Fruit fly (Drosophila melanogaster): ENCODE results near the gene CG42637.

Gene CG42637

dm6 chr3L:19801105-19801504 lies 7.7 kb upstream of the CG42637 start, which contains the start of gene CG14102 (continued):
- TF ChIP-seq hbn (GFP tag; IDR thresholded peaks at IDR 0.05; ENCODE audit: partially characterized antibody) = peak; percentile 70
- 0 out of 3 replicates have a peak, but pooled peaks have one; percentile 21 for TF ChIP-seq CG7963 (GFP tag; IDR thresholded peaks at IDR 0.05; ENCODE audit: partially characterized antibody)
- TF ChIP-seq CG13424 (tag; optimal IDR thresholded peaks at IDR 0.05) = no peak
- TF ChIP-seq Sin3A (optimal IDR thresholded peaks at IDR 0.05) = no peak
- TF ChIP-seq Gug (GFP tag; IDR thresholded peaks at IDR 0.05) = no peak
- peak; percentile 27; the same call in 1 of the 2 replicates for TF ChIP-seq bbx (GFP tag; IDR thresholded peaks at IDR 0.05; ENCODE audit: partially characterized antibody)
- peak; percentile 62 for TF ChIP-seq Doc3 (GFP tag; IDR thresholded peaks at IDR 0.05; ENCODE audit: partially characterized antibody)
- TF ChIP-seq Ets65A (GFP tag) = peak; percentile 21
- TF ChIP-seq Hmr (GFP tag; optimal IDR thresholded peaks at IDR 0.05) = no peak
- no peak for TF ChIP-seq CG11247 (GFP tag; IDR thresholded peaks at IDR 0.05)
- TF ChIP-seq tx (GFP tag; optimal IDR thresholded peaks at IDR 0.05) = no peak
- no peak for TF ChIP-seq ERR (GFP tag; optimal IDR thresholded peaks at IDR 0.05)
- peak; percentile 66 for TF ChIP-seq MBD-R2 (GFP tag; IDR thresholded peaks at IDR 0.05)
- peak; percentile 41; the same call in 1 of the 3 replicates for TF ChIP-seq zen2 (GFP tag; IDR thresholded peaks at IDR 0.05; ENCODE audit: partially characterized antibody)
- peak; percentile 56 for TF ChIP-seq Dref (GFP tag; IDR thresholded peaks at IDR 0.05)
- TF ChIP-seq Abd-B (GFP tag; optimal IDR thresholded peaks at IDR 0.05) = no peak
- TF ChIP-seq D19B (GFP tag; optimal IDR thresholded peaks at IDR 0.05) = no peak
- TF ChIP-seq CG13287 (GFP tag; IDR thresholded peaks at IDR 0.05; ENCODE audit: partially characterized antibody) = peak; percentile 59

dm6 chr3L:19798978-19799377 lies 5.6 kb upstream of the CG42637 start, which contains the start of gene Ir76a:
Ir76a (plus strand) TSS chr3L:19799278.
- TF ChIP-seq CG12071 (GFP tag; optimal IDR thresholded peaks at IDR 0.05) = no peak
- no peak for TF ChIP-seq fd102C (GFP tag; optimal IDR thresholded peaks at IDR 0.05)
- TF ChIP-seq luna (GFP tag; optimal IDR thresholded peaks at IDR 0.05) = no peak
- TF ChIP-seq CG14014 (GFP tag; IDR thresholded peaks at IDR 0.05) = no peak
- no peak for TF ChIP-seq sima (GFP tag; optimal IDR thresholded peaks at IDR 0.05)
- no peak for TF ChIP-seq bcd (GFP tag; optimal IDR thresholded peaks at IDR 0.05)
- TF ChIP-seq Scr (GFP tag; IDR thresholded peaks at IDR 0.05; ENCODE audit: partially characterized antibody) = no peak
- no peak for TF ChIP-seq Ets97D (GFP tag; optimal IDR thresholded peaks at IDR 0.05)

dm6 chr3L:19794203-19794802 lies 934 bp upstream of the CG42637 start:
- peak; percentile 90 for TF ChIP-seq CG13296 (GFP tag; optimal IDR thresholded peaks at IDR 0.05)
- peak; percentile 66 for TF ChIP-seq dmrt11E (tag; optimal IDR thresholded peaks at IDR 0.05)
- no peak for TF ChIP-seq nerfin-2 (GFP tag; IDR thresholded peaks at IDR 0.05; ENCODE audit: partially characterized antibody)
- TF ChIP-seq CG17829 (tag; optimal IDR thresholded peaks at IDR 0.05) = peak; percentile 85
- peak; percentile 71 for TF ChIP-seq CG11695 (GFP tag; IDR thresholded peaks at IDR 0.05)
- TF ChIP-seq CG9932 (GFP tag; IDR thresholded peaks at IDR 0.05) = peak; percentile 82
- TF ChIP-seq dimm (GFP tag; IDR thresholded peaks at IDR 0.05) = no peak
- no peak for TF ChIP-seq CG15514 (GFP tag; optimal IDR thresholded peaks at IDR 0.05)
- TF ChIP-seq CG1647 (GFP tag; optimal IDR thresholded peaks at IDR 0.05) = peak; percentile 13
- TF ChIP-seq Poxn (GFP tag; IDR thresholded peaks at IDR 0.05) = 0 out of 2 replicates have a peak, but pooled peaks have one; percentile 3
- TF ChIP-seq HLH3B (GFP tag; IDR thresholded peaks at IDR 0.05) = peak; percentile 63
- TF ChIP-seq CG5180 (GFP tag; optimal IDR thresholded peaks at IDR 0.05) = peak; percentile 84
- peak; percentile 67; the same call in 1 of the 4 replicates for TF ChIP-seq chinmo (GFP tag; IDR thresholded peaks at IDR 0.05; ENCODE audit: partially characterized antibody)
- TF ChIP-seq CG32772 (GFP tag; IDR thresholded peaks at IDR 0.05) = peak; percentile 61; the same call in 1 of the 2 replicates
- peak; percentile 76 for TF ChIP-seq Antp (GFP tag; optimal IDR thresholded peaks at IDR 0.05)
- TF ChIP-seq unc-4 (GFP tag; IDR thresholded peaks at IDR 0.05; ENCODE audit: partially characterized antibody) = no peak
- peak; percentile 33 for TF ChIP-seq CG17186 (GFP tag; optimal IDR thresholded peaks at IDR 0.05)
- TF ChIP-seq sob (GFP tag; IDR thresholded peaks at IDR 0.05) = peak; percentile 75
- TF ChIP-seq CG17802 (tag; optimal IDR thresholded peaks at IDR 0.05) = peak; percentile 44
- TF ChIP-seq cad (GFP tag; optimal IDR thresholded peaks at IDR 0.05) = no peak
- peak; percentile 41 for TF ChIP-seq CG30020 (tag; optimal IDR thresholded peaks at IDR 0.05)
- TF ChIP-seq CG43689 (GFP tag; IDR thresholded peaks at IDR 0.05) = no peak
